Worm (Caenorhabditis elegans): ENCODE results near the gene F49C5.12.

F49C5.12 gene

DNA sequence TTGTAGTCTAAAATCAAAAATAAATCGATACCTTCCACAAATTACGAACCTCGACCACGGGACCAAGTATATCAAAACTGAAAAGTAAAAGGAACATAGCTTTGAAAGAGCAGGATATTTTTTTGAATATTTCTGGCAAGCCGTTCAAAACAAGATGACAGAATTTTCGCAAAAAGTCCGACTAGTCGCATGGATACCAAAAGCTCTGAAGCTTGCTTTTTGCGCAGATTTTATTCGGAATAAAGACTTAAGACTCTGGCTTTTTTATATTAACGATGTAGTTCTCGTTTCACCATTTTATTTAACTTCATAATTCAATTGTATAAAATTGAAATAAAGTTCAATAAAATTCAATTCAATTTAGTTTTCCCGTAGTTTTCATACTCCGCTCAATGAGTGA, 13.4 kb upstream of the F49C5.12 start, which contains the start of gene Y38E10A.2:
Gene Y38E10A.2, minus strand, starts transcription at position 101 of the 400 bp plus-strand sequence.
- TF ChIP-seq dmd-8 (GFP tag; IDR thresholded peaks at IDR 0.05): no peak
- TF ChIP-seq lir-3 (tag; optimal IDR thresholded peaks at IDR 0.05): no peak
- no peak for TF ChIP-seq madf-9 (GFP tag; conservative IDR thresholded peaks at IDR 0.05)
- TF ChIP-seq mep-1 (tag; optimal IDR thresholded peaks at IDR 0.05): no peak
- no peak for TF ChIP-seq ces-1 (GFP tag; optimal IDR thresholded peaks at IDR 0.05)
- TF ChIP-seq T20F7.1 (GFP tag; optimal IDR thresholded peaks at IDR 0.05): no peak
- no peak for TF ChIP-seq jun-1 (tag; optimal IDR thresholded peaks at IDR 0.05)
- TF ChIP-seq ZK337.2 (GFP tag; IDR thresholded peaks at IDR 0.05): no peak
- TF ChIP-seq D1046.2 (GFP tag; IDR thresholded peaks at IDR 0.05): no peak
- TF ChIP-seq nhr-41 (GFP tag; IDR thresholded peaks at IDR 0.05): no peak
- TF ChIP-seq pha-4 (GFP tag; IDR thresholded peaks at IDR 0.05): no peak
- no peak for TF ChIP-seq pha-4 (tag; optimal IDR thresholded peaks at IDR 0.05)
- no peak for TF ChIP-seq duxl-1 (tag; optimal IDR thresholded peaks at IDR 0.05; ENCODE audit: poor library complexity)
- no peak for TF ChIP-seq tra-1 (GFP tag; IDR thresholded peaks at IDR 0.05)
- TF ChIP-seq egl-43 (GFP tag; IDR thresholded peaks at IDR 0.05): no peak
- no peak for TF ChIP-seq spr-3 (GFP tag; optimal IDR thresholded peaks at IDR 0.05)

DNA sequence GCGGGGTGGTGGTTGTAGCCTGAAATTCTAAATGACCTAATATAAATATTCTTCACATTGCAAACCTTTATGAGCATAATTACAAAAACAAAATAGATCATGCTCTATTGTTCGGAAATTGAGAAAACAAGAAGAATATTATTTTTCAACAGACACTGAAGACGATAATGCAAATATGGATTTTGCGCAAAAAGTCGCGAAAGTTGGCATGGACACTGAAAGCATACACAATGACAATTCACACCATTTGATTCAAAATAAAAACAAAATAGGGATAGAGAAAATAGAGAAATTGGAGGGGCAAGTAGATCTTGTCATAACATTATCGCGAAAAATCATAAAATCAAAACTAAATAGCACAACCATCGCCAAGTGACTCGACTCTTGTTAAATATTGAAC, 12.7 kb upstream of the F49C5.12 start, which contains the start of gene Y38E10A.35:
Gene Y38E10A.35, minus strand, starts transcription at position 101 of the 400 bp plus-strand sequence.
- TF ChIP-seq mdl-1 (tag; optimal IDR thresholded peaks at IDR 0.05): no peak
- TF ChIP-seq set-16 (GFP tag; IDR thresholded peaks at IDR 0.05): no peak
- no peak for TF ChIP-seq mxl-2 (GFP tag; conservative IDR thresholded peaks at IDR 0.05)
- TF ChIP-seq fkh-10 (GFP tag; optimal IDR thresholded peaks at IDR 0.05): no peak
- TF ChIP-seq lin-1 (GFP tag; IDR thresholded peaks at IDR 0.05): no peak
- TF ChIP-seq madf-9 (GFP tag; conservative IDR thresholded peaks at IDR 0.05): no peak
- no peak for TF ChIP-seq hmg-1.1 (GFP tag; IDR thresholded peaks at IDR 0.05)
- TF ChIP-seq T26A8.4 (GFP tag; IDR thresholded peaks at IDR 0.05): no peak

DNA sequence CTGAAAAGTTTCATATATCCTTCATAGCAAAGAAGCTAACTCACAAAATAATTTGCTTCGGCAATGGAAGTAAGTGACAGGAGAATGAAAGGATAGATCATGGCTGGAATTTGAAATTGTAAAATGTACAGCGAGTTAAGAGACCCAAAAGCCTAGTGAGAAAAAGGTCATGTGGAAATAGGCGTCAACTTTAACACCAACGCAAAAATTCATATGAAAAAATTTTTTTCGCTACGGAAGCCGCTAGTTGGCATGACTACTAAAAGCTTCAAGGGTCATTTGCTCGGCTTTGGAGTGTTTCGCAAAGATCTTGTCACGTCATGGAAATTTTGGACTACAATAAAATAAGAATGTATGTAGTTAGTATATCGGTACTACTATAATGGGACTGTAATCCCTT, 10.4 kb upstream of the F49C5.12 start, which contains the start of gene Y38E10A.1:
Gene Y38E10A.1, minus strand, starts transcription at position 101 of the 400 bp plus-strand sequence.
- no peak for TF ChIP-seq Y5F2A.4 (GFP tag; optimal IDR thresholded peaks at IDR 0.05)
- TF ChIP-seq D1046.2 (GFP tag; IDR thresholded peaks at IDR 0.05): no peak
- TF ChIP-seq ctbp-1 (GFP tag; IDR thresholded peaks at IDR 0.05): no peak
- no peak for TF ChIP-seq spr-1 (tag; optimal IDR thresholded peaks at IDR 0.05)
- no peak for TF ChIP-seq ces-1 (GFP tag; optimal IDR thresholded peaks at IDR 0.05)
- TF ChIP-seq egl-43 (GFP tag; IDR thresholded peaks at IDR 0.05): no peak
- no peak for TF ChIP-seq fkh-10 (GFP tag; optimal IDR thresholded peaks at IDR 0.05)
- no peak for TF ChIP-seq gei-8 (GFP tag; optimal IDR thresholded peaks at IDR 0.05)
- no peak for TF ChIP-seq mdl-1 (tag; optimal IDR thresholded peaks at IDR 0.05)
- no peak for TF ChIP-seq ZK337.2 (GFP tag; IDR thresholded peaks at IDR 0.05)
- no peak for TF ChIP-seq nhr-42 (GFP tag; IDR thresholded peaks at IDR 0.05)

DNA sequence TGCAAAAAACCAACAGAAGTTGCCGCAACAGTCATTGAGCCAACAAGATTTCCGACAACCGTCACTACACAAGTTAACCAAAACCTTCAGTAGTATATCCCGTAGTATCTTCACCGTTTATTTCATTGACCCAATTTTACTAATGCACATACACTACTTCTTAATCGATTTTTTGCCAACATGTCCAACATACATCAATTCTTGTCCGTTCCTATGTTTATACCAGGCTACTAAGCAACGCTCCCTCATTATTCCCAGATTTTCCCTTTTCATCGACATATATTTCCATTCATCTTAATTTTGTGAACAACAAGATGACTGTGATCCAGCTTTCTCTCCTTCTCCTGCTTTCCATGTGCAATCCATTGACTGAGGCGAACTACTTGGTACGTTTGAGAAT, 5.7 kb upstream of the F49C5.12 start, which contains the start of gene F49C5.7:
Gene F49C5.7, plus strand, starts transcription at position 301 of the 400 bp plus-strand sequence.
- TF ChIP-seq nhr-102 (tag; optimal IDR thresholded peaks at IDR 0.05) (no peak), dve-1 (tag; optimal IDR thresholded peaks at IDR 0.05; ENCODE audit: insufficient read depth) (no peak), zip-11 (GFP tag; IDR thresholded peaks at IDR 0.05) (no peak), nhr-77 (tag; optimal IDR thresholded peaks at IDR 0.05) (no peak), nhr-41 (GFP tag; IDR thresholded peaks at IDR 0.05) (no peak), R02D3.7 (tag; optimal IDR thresholded peaks at IDR 0.05) (no peak), ceh-20 (GFP tag; IDR thresholded peaks at IDR 0.05) (no peak), Y48G9A.11 (GFP tag; IDR thresholded peaks at IDR 0.05) (no peak), pqm-1 (tag; optimal IDR thresholded peaks at IDR 0.05) (no peak), snpc-1.2 (GFP tag; IDR thresholded peaks at IDR 0.05) (no peak), mxl-2 (GFP tag; conservative IDR thresholded peaks at IDR 0.05) (no peak), php-3 (GFP tag; IDR thresholded peaks at IDR 0.05) (no peak), ama-1 (optimal IDR thresholded peaks at IDR 0.05) (no peak), ZK337.2 (GFP tag; IDR thresholded peaks at IDR 0.05) (no peak), nhr-237 (tag; optimal IDR thresholded peaks at IDR 0.05) (no peak), ceh-32 (tag; optimal IDR thresholded peaks at IDR 0.05; ENCODE audit: poor library complexity) (no peak), Y5F2A.4 (GFP tag; optimal IDR thresholded peaks at IDR 0.05) (no peak)

Data from whole organism, L4 larva.